Worm (Caenorhabditis elegans) whole organism, young adult: Measurements from ENCODE around the gene F02E11.3.

ENCODE experiments used
- F10E7.11 ChIP-seq: sonication (generic microtip); optimal IDR thresholded peaks from 2 replicates; lab custom pipeline; 2017; ENCODE audit warnings: mild to moderate bottlenecking, missing genetic modification characterization, moderate library complexity, missing compliant biosample characterization
- F22D6.2 ChIP-seq: sonication (generic microtip); optimal IDR thresholded peaks from 2 replicates; lab custom pipeline; 2016; ENCODE audit warnings: mild to moderate bottlenecking, missing genetic modification characterization, missing compliant biosample characterization
- F33H1.4 ChIP-seq: fragments of 200-800 bp; sonication (Bioruptor generic); IDR thresholded peaks from 2 replicates; pipeline ENCODE4 v1.3.6; 2022; ENCODE audit warnings: missing genetic modification reagents, missing genetic modification characterization, missing compliant biosample characterization
- F39B2.1 ChIP-seq: fragments of 200-800 bp; sonication (Bioruptor generic); IDR thresholded peaks from 2 replicates; pipeline ENCODE4 v1.3.6; 2022; ENCODE audit warnings: missing genetic modification reagents, missing genetic modification characterization, missing compliant biosample characterization
- F49E8.2 ChIP-seq: sonication (generic microtip); optimal IDR thresholded peaks from 3 replicates; lab custom pipeline; 2017; ENCODE audit warnings: missing genetic modification characterization, mild to moderate bottlenecking, missing compliant biosample characterization, antibody characterized with exemption, moderate library complexity; ENCODE audit not compliant: insufficient read depth
- F55B11.4 ChIP-seq: sonication (generic microtip); optimal IDR thresholded peaks from 2 replicates; lab custom pipeline; 2016; ENCODE audit warnings: missing compliant biosample characterization, missing genetic modification characterization, borderline replicate concordance; ENCODE audit not compliant: insufficient read depth
- K11D2.4 ChIP-seq: fragments of 200-800 bp; sonication (Bioruptor generic); IDR thresholded peaks from 2 replicates; pipeline ENCODE4 v1.3.6; 2022; ENCODE audit warnings: missing genetic modification reagents, missing genetic modification characterization, missing compliant biosample characterization
- Y53G8AR.9 ChIP-seq: fragments of 200-800 bp; sonication (Bioruptor generic); conservative IDR thresholded peaks from 2 replicates; pipeline ENCODE4 v1.3.6; 2022; ENCODE audit warnings: missing genetic modification reagents, missing genetic modification characterization, missing compliant biosample characterization
- Y67H2A.10 ChIP-seq: fragments of 200-800 bp; sonication (Bioruptor generic); conservative IDR thresholded peaks from 2 replicates; pipeline ENCODE4 v1.3.6; 2022; ENCODE audit warnings: missing genetic modification reagents, missing genetic modification characterization, missing compliant biosample characterization
- Y95B8A.8 ChIP-seq: fragments of 200-800 bp; sonication (Bioruptor generic); IDR thresholded peaks from 2 replicates; pipeline ENCODE4 v1.3.6; 2022; ENCODE audit warnings: missing genetic modification reagents, missing genetic modification characterization, missing compliant biosample characterization
- aptf-2 ChIP-seq: fragments of 200-800 bp; sonication (Bioruptor generic); conservative IDR thresholded peaks from 2 replicates; pipeline ENCODE4 v1.3.6; 2022; ENCODE audit warnings: missing genetic modification reagents, missing genetic modification characterization, missing compliant biosample characterization
- atf-7 ChIP-seq: sonication (generic microtip); optimal IDR thresholded peaks from 2 replicates; lab custom pipeline; 2017; ENCODE audit warnings: mild to moderate bottlenecking, missing genetic modification characterization, missing compliant biosample characterization
- bed-2 ChIP-seq: fragments of 200-800 bp; sonication (Bioruptor generic); IDR thresholded peaks from 2 replicates; pipeline ENCODE4 v1.3.6; 2022; ENCODE audit warnings: missing genetic modification reagents, missing genetic modification characterization, missing compliant biosample characterization
- ccch-3 ChIP-seq: fragments of 200-800 bp; sonication (Bioruptor generic); optimal IDR thresholded peaks from 2 replicates; lab custom pipeline; 2018; ENCODE audit warnings: mild to moderate bottlenecking, missing genetic modification characterization, missing compliant biosample characterization
- cebp-1 ChIP-seq, 2 experiments: fragments of 200-800 bp in 1 of 2; sonication (Bioruptor generic) in 1 of 2; sonication (generic microtip) in 1 of 2; IDR thresholded peaks in 1 of 2; optimal IDR thresholded peaks in 1 of 2; 2 replicates each; pipeline versions ENCODE4 v1.3.6 to Lab custom; 2017 to 2022; ENCODE audit warnings: missing compliant biosample characterization in 2 of 2, missing genetic modification characterization in 2 of 2, mild to moderate bottlenecking in 1 of 2, missing genetic modification reagents in 1 of 2, moderate library complexity in 1 of 2
- ceh-27 ChIP-seq: fragments of 200-800 bp; sonication (Bioruptor generic); optimal IDR thresholded peaks from 2 replicates; lab custom pipeline; 2018; ENCODE audit warnings: mild to moderate bottlenecking, missing genetic modification characterization, moderate library complexity, missing compliant biosample characterization
- ceh-58 ChIP-seq: fragments of 200-800 bp; sonication (Bioruptor generic); IDR thresholded peaks from 2 replicates; pipeline ENCODE4 v1.3.6; 2022; ENCODE audit warnings: missing genetic modification characterization, missing compliant biosample characterization
- die-1 ChIP-seq: sonication (generic microtip); optimal IDR thresholded peaks from 2 replicates; lab custom pipeline; 2016; ENCODE audit warnings: missing genotype, mild to moderate bottlenecking, missing genetic modification characterization, missing compliant biosample characterization
- efl-1 ChIP-seq: fragments of 150-350 bp; optimal IDR thresholded peaks from 2 replicates; lab custom pipeline; 2014; ENCODE audit warnings: missing biosample characterization, missing genetic modification reagents, missing genetic modification characterization
- egl-44 ChIP-seq: fragments of 200-800 bp; sonication (Bioruptor generic); IDR thresholded peaks from 2 replicates; pipeline ENCODE4 v1.3.6; 2022; ENCODE audit warnings: missing genetic modification reagents, missing genetic modification characterization, missing compliant biosample characterization
- hlh-12 ChIP-seq: sonication (generic microtip); optimal IDR thresholded peaks from 2 replicates; lab custom pipeline; 2016; ENCODE audit warnings: missing genetic modification characterization, missing compliant biosample characterization
- hlh-26 ChIP-seq: fragments of 200-800 bp; sonication (Bioruptor generic); conservative IDR thresholded peaks from 2 replicates; pipeline ENCODE4 v1.3.6; 2022; ENCODE audit warnings: missing genetic modification reagents, missing genetic modification characterization, missing compliant biosample characterization
- hmg-20 ChIP-seq: fragments of 200-800 bp; sonication (Bioruptor generic); IDR thresholded peaks from 2 replicates; pipeline ENCODE4 v1.3.6; 2022; ENCODE audit warnings: missing genetic modification reagents, missing genetic modification characterization, missing compliant biosample characterization
- let-607 ChIP-seq, 2 experiments: fragments of 200-800 bp in 1 of 2; sonication (Bioruptor generic) in 1 of 2; sonication (generic microtip) in 1 of 2; optimal IDR thresholded peaks; 2 replicates each; lab custom pipeline; 2016 to 2018; ENCODE audit warnings: mild to moderate bottlenecking in 2 of 2, missing compliant biosample characterization in 2 of 2, missing genetic modification characterization in 2 of 2, moderate library complexity in 2 of 2, missing genotype in 1 of 2
- madf-3 ChIP-seq: fragments of 200-800 bp; sonication (Bioruptor generic); IDR thresholded peaks from 2 replicates; pipeline ENCODE4 v1.3.6; 2022; ENCODE audit warnings: missing genetic modification reagents, missing genetic modification characterization, missing compliant biosample characterization
- madf-6 ChIP-seq: fragments of 200-800 bp; sonication (Bioruptor generic); IDR thresholded peaks from 2 replicates; pipeline ENCODE4 v1.3.6; 2022; ENCODE audit warnings: missing genetic modification reagents, missing genetic modification characterization, missing compliant biosample characterization
- mes-4 ChIP-seq: sonication (generic microtip); optimal IDR thresholded peaks from 2 replicates; lab custom pipeline; 2016; ENCODE audit warnings: missing genotype, missing genetic modification characterization, missing compliant biosample characterization
- mxl-1 ChIP-seq: sonication (generic microtip); optimal IDR thresholded peaks from 2 replicates; lab custom pipeline; 2016; ENCODE audit warnings: missing genetic modification characterization, missing compliant biosample characterization
- nfyb-1 ChIP-seq: fragments of 200-800 bp; sonication (Bioruptor generic); IDR thresholded peaks from 2 replicates; pipeline ENCODE4 v1.3.6; 2022; ENCODE audit warnings: missing genetic modification reagents, missing genetic modification characterization, missing compliant biosample characterization
- nhr-179 ChIP-seq: sonication (generic microtip); optimal IDR thresholded peaks from 2 replicates; lab custom pipeline; 2016; ENCODE audit warnings: mild to moderate bottlenecking, missing genetic modification characterization, missing compliant biosample characterization
- rec-8 ChIP-seq, 2 experiments: sonication (generic microtip); optimal IDR thresholded peaks; 2 replicates each; lab custom pipeline; 2016; ENCODE audit warnings: mild to moderate bottlenecking in 2 of 2, missing genetic modification characterization in 2 of 2, missing genetic modification reagents in 2 of 2, missing genotype in 2 of 2, missing biosample characterization in 1 of 2, missing compliant biosample characterization in 1 of 2, moderate library complexity in 1 of 2
- repo-1 ChIP-seq: sonication (generic microtip); optimal IDR thresholded peaks from 2 replicates; lab custom pipeline; 2017; ENCODE audit warnings: mild to moderate bottlenecking, missing genetic modification characterization, missing compliant biosample characterization
- sdz-38 ChIP-seq: sonication (generic microtip); optimal IDR thresholded peaks from 2 replicates; lab custom pipeline; 2016; ENCODE audit warnings: missing genotype, missing genetic modification characterization, missing compliant biosample characterization
- sea-2 ChIP-seq: fragments of 200-800 bp; sonication (Bioruptor generic); IDR thresholded peaks from 2 replicates; pipeline ENCODE4 v1.3.6; 2022; ENCODE audit warnings: missing genetic modification characterization, missing compliant biosample characterization
- snpc-1.3 ChIP-seq: sonication (generic microtip); optimal IDR thresholded peaks from 2 replicates; lab custom pipeline; 2017; ENCODE audit warnings: missing genetic modification characterization, mild to moderate bottlenecking, missing compliant biosample characterization, antibody characterized with exemption, moderate library complexity, missing genotype, missing genetic modification reagents; ENCODE audit not compliant: insufficient read depth
- snpc-3.4 ChIP-seq: sonication (generic microtip); optimal IDR thresholded peaks from 2 replicates; lab custom pipeline; 2017; ENCODE audit warnings: missing genetic modification characterization, mild to moderate bottlenecking, missing compliant biosample characterization, antibody characterized with exemption, moderate library complexity, missing genotype, missing genetic modification reagents
- sptf-2 ChIP-seq: fragments of 200-800 bp; sonication (Bioruptor generic); optimal IDR thresholded peaks from 2 replicates; lab custom pipeline; 2018; ENCODE audit warnings: mild to moderate bottlenecking, missing genetic modification characterization, missing compliant biosample characterization
- tbx-9 ChIP-seq: sonication (generic microtip); optimal IDR thresholded peaks from 2 replicates; lab custom pipeline; 2016; ENCODE audit warnings: borderline replicate concordance, missing genetic modification characterization, inconsistent platforms, missing compliant biosample characterization
- xnd-1 ChIP-seq: sonication (generic microtip); optimal IDR thresholded peaks from 2 replicates; lab custom pipeline; 2016; ENCODE audit warnings: missing genotype, missing genetic modification reagents, missing genetic modification characterization, missing compliant biosample characterization
- zfh-2 ChIP-seq: fragments of 200-800 bp; sonication (Bioruptor generic); conservative IDR thresholded peaks from 2 replicates; pipeline ENCODE4 v1.3.6; 2022; ENCODE audit warnings: missing genetic modification reagents, missing genetic modification characterization, missing compliant biosample characterization
- ztf-25 ChIP-seq: fragments of 200-800 bp; sonication (Bioruptor generic); IDR thresholded peaks from 2 replicates; pipeline ENCODE4 v1.3.6; 2022; ENCODE audit warnings: missing genetic modification reagents, missing genetic modification characterization, missing compliant biosample characterization

Gene F02E11.3

DNA sequence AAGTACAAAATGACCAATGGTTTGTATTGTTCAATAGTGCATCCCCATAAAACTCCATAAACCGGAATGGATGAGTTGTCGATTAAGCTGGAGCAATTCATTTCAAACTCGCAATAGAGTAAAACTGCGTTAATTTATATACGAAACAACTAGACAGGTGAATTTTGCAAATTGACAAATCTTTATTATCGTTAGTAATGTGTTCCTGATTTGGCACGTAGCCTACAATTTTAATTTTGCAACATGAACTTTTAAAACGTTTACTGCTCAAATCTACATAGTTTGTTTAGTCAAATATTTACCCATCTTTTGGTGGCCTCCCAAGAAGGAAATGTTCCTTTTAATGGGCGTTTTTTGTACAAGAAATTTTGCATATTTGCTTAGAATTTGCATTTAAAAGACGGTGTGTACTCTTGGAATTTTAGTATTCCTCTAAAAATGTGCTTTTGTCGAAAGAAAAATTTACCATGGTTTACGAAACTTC lies 37.7 kb downstream of the F02E11.3 start, which contains the start of the genes srz-67 and C17F4.11:
Gene srz-67, minus strand, starts transcription at position 101 of the 484 bp plus-strand sequence.
Gene C17F4.11, plus strand, starts transcription at position 434 of the 484 bp plus-strand sequence.
- no peak for TF ChIP-seq hlh-26
- TF ChIP-seq die-1 (tag; lab: Kevin White, UChicago), result no peak
- no peak for TF ChIP-seq ztf-25 (GFP tag; lab: Robert Waterston, UW)
- TF ChIP-seq F10E7.11, result no peak
- TF ChIP-seq aptf-2 (GFP tag; lab: Robert Waterston, UW), result no peak
- TF ChIP-seq egl-44 (GFP tag; lab: Robert Waterston, UW), result no peak
- no peak for TF ChIP-seq snpc-1.3 (tag; lab: Kevin White, UChicago)
- no peak for TF ChIP-seq mxl-1 (tag; lab: Kevin White, UChicago)
- no peak for TF ChIP-seq let-607 (tag; optimal IDR thresholded peaks at IDR 0.05; lab: Kevin White, UChicago)
- no peak for TF ChIP-seq K11D2.4 (GFP tag; lab: Robert Waterston, UW)
- no peak for TF ChIP-seq atf-7 (tag; lab: Kevin White, UChicago)
- TF ChIP-seq nhr-179, result no peak
- TF ChIP-seq snpc-3.4 (tag; lab: Kevin White, UChicago), result no peak
- TF ChIP-seq F22D6.2 (tag; lab: Kevin White, UChicago), result no peak
- TF ChIP-seq repo-1, result no peak
- TF ChIP-seq ceh-58 (GFP tag; lab: Robert Waterston, UW), result no peak
- no peak for TF ChIP-seq madf-6
- no peak for TF ChIP-seq sdz-38 (tag; lab: Kevin White, UChicago)

- TF ChIP-seq zfh-2 (no peak), mes-4 (no peak), nfyb-1 (GFP tag; lab: Robert Waterston, UW) (no peak), Y95B8A.8 (no peak), rec-8 (tag; optimal IDR thresholded peaks at IDR 0.05; lab: Kevin White, UChicago) (no peak), F33H1.4 (GFP tag; lab: Robert Waterston, UW) (no peak), madf-3 (no peak), hlh-12 (tag; lab: Kevin White, UChicago) (no peak)
Observed at ce11 chrII:3234725-3235124, 40.1 kb downstream of the F02E11.3 start, which contains the start of gene C17F4.8. Gene C17F4.8 (minus strand): TSS chrII:3234825.

DNA sequence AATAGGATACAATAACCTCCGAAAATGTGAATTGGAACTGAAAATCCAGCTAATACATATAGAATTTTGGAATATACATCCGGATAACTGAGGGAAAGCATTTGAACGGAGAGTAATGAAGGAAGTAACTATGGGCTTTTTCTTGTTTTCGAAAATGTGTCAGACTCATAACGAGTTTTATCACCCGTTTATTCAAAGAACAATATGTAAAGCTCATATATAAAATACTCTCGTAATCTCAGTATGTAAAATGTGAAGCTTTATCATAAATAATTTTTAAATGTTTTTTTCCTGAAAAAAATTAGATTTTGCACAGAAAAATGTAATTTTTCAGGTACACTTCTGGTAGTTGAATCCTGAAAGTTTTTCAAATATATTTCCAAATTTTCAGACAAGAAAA lies 44.4 kb downstream of the F02E11.3 start, which contains the start of gene srh-297:
Gene srh-297, minus strand, starts transcription at position 101 of the 400 bp plus-strand sequence.
- TF ChIP-seq tbx-9 (tag; lab: Kevin White, UChicago) (no peak), Y67H2A.10 (GFP tag; lab: Robert Waterston, UW) (no peak), F55B11.4 (tag; lab: Kevin White, UChicago) (no peak), Y53G8AR.9 (GFP tag; lab: Robert Waterston, UW) (no peak), sea-2 (GFP tag; lab: Robert Waterston, UW) (no peak), F49E8.2 (tag; lab: Kevin White, UChicago) (no peak), ceh-27 (GFP tag; lab: Kevin White, UChicago) (no peak)
- TF ChIP-seq, all 124 proteins: peak for 0

- TF ChIP-seq ccch-3 (GFP tag; lab: Kevin White, UChicago) (no peak), F10E7.11 (no peak), F55B11.4 (tag; lab: Kevin White, UChicago) (no peak), sptf-2 (GFP tag; lab: Kevin White, UChicago) (no peak), bed-2 (GFP tag; lab: Robert Waterston, UW) (no peak), xnd-1 (tag; lab: Kevin White, UChicago) (no peak), hmg-20 (GFP tag; lab: Robert Waterston, UW) (no peak), cebp-1 (GFP tag; IDR thresholded peaks at IDR 0.05; lab: Robert Waterston, UW) (no peak), cebp-1 (tag; optimal IDR thresholded peaks at IDR 0.05; lab: Kevin White, UChicago) (no peak), F39B2.1 (GFP tag; lab: Robert Waterston, UW) (no peak), efl-1 (GFP tag; lab: Kevin White, UChicago) (no peak)
Observed at ce11 chrII:3225780-3226179, 49.0 kb downstream of the F02E11.3 start, which contains the start of gene ZC239.17. Gene ZC239.17 (minus strand): TSS chrII:3225880.
